Worm (Caenorhabditis elegans): Measurements from ENCODE around the gene par-5.
A peak's percentile ranks its signal among the peaks of the same experiment; 100 is the strongest.

par-5 gene

ce11 chrIV:11799240-11799639, 22.5 kb downstream of the par-5 start:
- no peak for TF ChIP-seq hmg-1.2 (GFP tag; IDR thresholded peaks at IDR 0.05)
- TF ChIP-seq F23B12.7 (tag; optimal IDR thresholded peaks at IDR 0.05; ENCODE audit: insufficient read depth): no peak
- no peak for TF ChIP-seq F57C9.4 (tag; optimal IDR thresholded peaks at IDR 0.05)
- TF ChIP-seq ceh-100 (GFP tag; IDR thresholded peaks at IDR 0.05): no peak
- TF ChIP-seq F37B4.10 (GFP tag; IDR thresholded peaks at IDR 0.05): no peak
- no peak for TF ChIP-seq aptf-2 (GFP tag; conservative IDR thresholded peaks at IDR 0.05)
- no peak for TF ChIP-seq die-1 (tag; optimal IDR thresholded peaks at IDR 0.05)
- TF ChIP-seq ama-1 (optimal IDR thresholded peaks at IDR 0.05): no peak
- no peak for TF ChIP-seq ama-1 (GFP tag; optimal IDR thresholded peaks at IDR 0.05)
- no peak for TF ChIP-seq let-607 (tag; optimal IDR thresholded peaks at IDR 0.05)
- TF ChIP-seq sdz-38 (tag; optimal IDR thresholded peaks at IDR 0.05): no peak
- TF ChIP-seq chd-7 (tag; optimal IDR thresholded peaks at IDR 0.05): no peak
- no peak for TF ChIP-seq ceh-91 (GFP tag; IDR thresholded peaks at IDR 0.05)
- no peak for TF ChIP-seq ztf-6 (GFP tag; IDR thresholded peaks at IDR 0.05)

ce11 chrIV:11796818-11797217, 24.9 kb downstream of the par-5 start:
- no peak for TF ChIP-seq hsf-1 (GFP tag; IDR thresholded peaks at IDR 0.05)
- TF ChIP-seq egl-18 (GFP tag; IDR thresholded peaks at IDR 0.05): no peak
- no peak for TF ChIP-seq cebp-2 (GFP tag; IDR thresholded peaks at IDR 0.05)
- TF ChIP-seq K12H6.12 (tag; optimal IDR thresholded peaks at IDR 0.05): no peak
- no peak for TF ChIP-seq xnd-1 (tag; optimal IDR thresholded peaks at IDR 0.05)
- no peak for TF ChIP-seq ceh-91 (GFP tag; IDR thresholded peaks at IDR 0.05)
- no peak for TF ChIP-seq lin-26 (GFP tag; IDR thresholded peaks at IDR 0.05)
- TF ChIP-seq nhr-90 (tag; optimal IDR thresholded peaks at IDR 0.05): no peak
- no peak for TF ChIP-seq ceh-79 (tag; optimal IDR thresholded peaks at IDR 0.05)
- no peak for TF ChIP-seq efl-1 (GFP tag; optimal IDR thresholded peaks at IDR 0.05)
- no peak for TF ChIP-seq ztf-22 (GFP tag; optimal IDR thresholded peaks at IDR 0.05)
- TF ChIP-seq pbrm-1 (GFP tag; IDR thresholded peaks at IDR 0.05): no peak
- TF ChIP-seq snpc-1.1 (tag; optimal IDR thresholded peaks at IDR 0.05; ENCODE audit: insufficient read depth): no peak
- no peak for TF ChIP-seq mel-28 (tag; optimal IDR thresholded peaks at IDR 0.05; ENCODE audit: borderline replicate concordance)

- no peak for TF ChIP-seq mcd-1 (GFP tag; IDR thresholded peaks at IDR 0.05)
- TF ChIP-seq egl-44 (GFP tag; IDR thresholded peaks at IDR 0.05): no peak
- no peak for TF ChIP-seq efl-1 (GFP tag; optimal IDR thresholded peaks at IDR 0.05)
- no peak for TF ChIP-seq attf-3 (GFP tag; conservative IDR thresholded peaks at IDR 0.05)
- TF ChIP-seq attf-5 (GFP tag; optimal IDR thresholded peaks at IDR 0.05): no peak
Measured at ce11 chrIV:11795964-11796363, 25.8 kb downstream of the par-5 start.

ce11 chrIV:11793170-11793569, 28.6 kb downstream of the par-5 start:
- TF ChIP-seq unc-130 (GFP tag; optimal IDR thresholded peaks at IDR 0.05): no peak
- TF ChIP-seq nhr-179 (tag; optimal IDR thresholded peaks at IDR 0.05): no peak
- no peak for TF ChIP-seq lsy-27 (tag; optimal IDR thresholded peaks at IDR 0.05; ENCODE audit: borderline replicate concordance, insufficient read depth)
- TF ChIP-seq die-1 (tag; optimal IDR thresholded peaks at IDR 0.05): no peak
- TF ChIP-seq K12H6.12 (tag; optimal IDR thresholded peaks at IDR 0.05): peak; percentile 27
- no peak for TF ChIP-seq dox-1 (GFP tag; IDR thresholded peaks at IDR 0.05)

Measured in whole organism, young adult.